Fruit fly (Drosophila melanogaster) whole organism, prepupa: ENCODE results near the gene Spase25.
A peak's percentile ranks its signal among the peaks of the same experiment; 100 is the strongest.

Experiments used
- Blimp-1 ChIP-seq: fragments of 200-800 bp; sonication (Bioruptor generic); optimal IDR thresholded peaks from 3 replicates; lab custom pipeline; 2017; ENCODE audit warnings: missing biosample characterization, missing genetic modification characterization, mild to moderate bottlenecking, moderate library complexity, missing genetic modification reagents
- CG10631 ChIP-seq: fragments of 200-800 bp; sonication (Bioruptor generic); optimal IDR thresholded peaks from 2 replicates; lab custom pipeline; 2016; ENCODE audit warnings: missing biosample characterization, missing genetic modification characterization
- CG11294 ChIP-seq: fragments of 200-800 bp; sonication (Bioruptor generic); IDR thresholded peaks from 2 replicates; pipeline ENCODE4 v1.3.6; 2022; ENCODE audit warnings: missing biosample characterization, missing genetic modification characterization
- CG11762 ChIP-seq: fragments of 200-800 bp; sonication (Bioruptor generic); optimal IDR thresholded peaks from 3 replicates; lab custom pipeline; 2016; ENCODE audit warnings: missing biosample characterization, missing genetic modification characterization; ENCODE audit not compliant: insufficient read depth
- CG11902 ChIP-seq: fragments of 200-800 bp; sonication (Bioruptor generic); optimal IDR thresholded peaks from 3 replicates; lab custom pipeline; 2016; ENCODE audit warnings: missing biosample characterization, missing genetic modification characterization
- CG15336 ChIP-seq: fragments of 200-800 bp; sonication (Bioruptor generic); IDR thresholded peaks from 2 replicates; pipeline ENCODE4 v1.3.6; 2022; ENCODE audit warnings: missing biosample characterization, missing genetic modification characterization
- CG1621 ChIP-seq: fragments of 200-800 bp; sonication (Bioruptor generic); optimal IDR thresholded peaks from 3 replicates; lab custom pipeline; 2018; ENCODE audit warnings: missing biosample characterization, mild to moderate bottlenecking, missing genetic modification characterization
- CG16779 ChIP-seq: fragments of 200-800 bp; sonication (Bioruptor generic); optimal IDR thresholded peaks from 3 replicates; lab custom pipeline; 2017; ENCODE audit warnings: missing biosample characterization, mild to moderate bottlenecking, missing genetic modification characterization
- CG3032 ChIP-seq: fragments of 200-800 bp; optimal IDR thresholded peaks from 2 replicates; lab custom pipeline; 2019; ENCODE audit warnings: missing biosample characterization, mild to moderate bottlenecking, missing genetic modification characterization, moderate library complexity
- CG31627 ChIP-seq: fragments of 200-800 bp; sonication (Bioruptor generic); optimal IDR thresholded peaks from 3 replicates; lab custom pipeline; 2016; ENCODE audit warnings: missing biosample characterization, missing genetic modification characterization
- CG32006 ChIP-seq: fragments of 200-800 bp; sonication (Bioruptor generic); optimal IDR thresholded peaks from 3 replicates; lab custom pipeline; 2017; ENCODE audit warnings: missing biosample characterization, mild to moderate bottlenecking, missing genetic modification characterization
- CG34406 ChIP-seq: fragments of 200-800 bp; sonication (Bioruptor generic); optimal IDR thresholded peaks from 3 replicates; lab custom pipeline; 2016; ENCODE audit warnings: missing biosample characterization, missing genetic modification characterization
- CG3919 ChIP-seq: fragments of 200-800 bp; sonication (Bioruptor generic); optimal IDR thresholded peaks from 3 replicates; lab custom pipeline; 2016; ENCODE audit warnings: missing biosample characterization, missing genetic modification characterization
- CG4318 ChIP-seq: fragments of 200-800 bp; sonication (Bioruptor generic); optimal IDR thresholded peaks from 3 replicates; lab custom pipeline; 2017; ENCODE audit warnings: missing biosample characterization, mild to moderate bottlenecking, missing genetic modification characterization
- CG6163 ChIP-seq: fragments of 200-800 bp; sonication (Bioruptor generic); IDR thresholded peaks from 3 replicates; pipeline ENCODE4 v1.3.6; 2022; ENCODE audit warnings: missing biosample characterization, missing genetic modification characterization
- CG6276 ChIP-seq: fragments of 200-800 bp; sonication (Bioruptor generic); optimal IDR thresholded peaks from 2 replicates; lab custom pipeline; 2017; ENCODE audit warnings: missing biosample characterization, mild to moderate bottlenecking, missing genetic modification characterization
- CG6792 ChIP-seq: fragments of 200-800 bp; sonication (Bioruptor generic); optimal IDR thresholded peaks from 3 replicates; lab custom pipeline; 2016; ENCODE audit warnings: missing biosample characterization, missing genetic modification characterization
- CG8119 ChIP-seq: fragments of 200-800 bp; sonication (Bioruptor generic); IDR thresholded peaks from 3 replicates; pipeline ENCODE4 v1.3.6; 2022; ENCODE audit warnings: missing biosample characterization, missing genetic modification characterization
- CG8319 ChIP-seq: fragments of 200-800 bp; sonication (Bioruptor generic); optimal IDR thresholded peaks from 3 replicates; lab custom pipeline; 2016; ENCODE audit warnings: missing biosample characterization, missing genetic modification characterization
- CG8632 ChIP-seq: fragments of 200-800 bp; sonication (Bioruptor generic); optimal IDR thresholded peaks from 3 replicates; lab custom pipeline; 2016; ENCODE audit warnings: missing biosample characterization, missing genetic modification characterization
- CG9139 ChIP-seq: fragments of 200-800 bp; sonication (Bioruptor generic); optimal IDR thresholded peaks from 3 replicates; lab custom pipeline; 2017; ENCODE audit warnings: missing biosample characterization, mild to moderate bottlenecking, missing genetic modification characterization
- Eip75B ChIP-seq: fragments of 200-800 bp; sonication (Bioruptor generic); optimal IDR thresholded peaks from 3 replicates; lab custom pipeline; 2016; ENCODE audit warnings: missing biosample characterization, missing genetic modification characterization
- Eip78C ChIP-seq: fragments of 200-800 bp; sonication (Bioruptor generic); peaks from one replicate; lab custom pipeline; 2016; ENCODE audit warnings: missing biosample characterization, missing genetic modification characterization
- Eip93F ChIP-seq: fragments of 200-800 bp; sonication (Bioruptor generic); optimal IDR thresholded peaks from 2 replicates; lab custom pipeline; 2016; ENCODE audit warnings: missing biosample characterization, mild to moderate bottlenecking, missing genetic modification characterization
- Gug ChIP-seq: fragments of 200-800 bp; sonication (Bioruptor generic); IDR thresholded peaks from 2 replicates; pipeline ENCODE4 v1.3.6; 2022; ENCODE audit warnings: missing biosample characterization, missing genetic modification characterization
- Hr38 ChIP-seq: sonication (Bioruptor generic); optimal IDR thresholded peaks from 2 replicates; lab custom pipeline; 2016; ENCODE audit warnings: missing biosample characterization, missing genetic modification characterization
- Hr39 ChIP-seq: fragments of 200-800 bp; sonication (Bioruptor generic); optimal IDR thresholded peaks from 2 replicates; lab custom pipeline; 2016; ENCODE audit warnings: missing biosample characterization, missing genetic modification characterization
- Hr4 ChIP-seq: fragments of 200-800 bp; sonication (Bioruptor generic); optimal IDR thresholded peaks from 3 replicates; lab custom pipeline; 2016; ENCODE audit warnings: missing biosample characterization, missing genetic modification characterization
- Lpt ChIP-seq: fragments of 200-800 bp; sonication (Bioruptor generic); optimal IDR thresholded peaks from 3 replicates; lab custom pipeline; 2016; ENCODE audit warnings: missing biosample characterization, missing genetic modification characterization
- OdsH ChIP-seq: fragments of 200-800 bp; sonication (Bioruptor generic); optimal IDR thresholded peaks from 3 replicates; lab custom pipeline; 2016; ENCODE audit warnings: missing biosample characterization, missing genetic modification characterization
- Sox102F ChIP-seq: fragments of 200-800 bp; sonication (Bioruptor generic); optimal IDR thresholded peaks from 2 replicates; lab custom pipeline; 2016; ENCODE audit warnings: missing biosample characterization, mild to moderate bottlenecking, missing genetic modification characterization
- Sox15 ChIP-seq: fragments of 200-800 bp; sonication (Bioruptor generic); optimal IDR thresholded peaks from 3 replicates; lab custom pipeline; 2016; ENCODE audit warnings: missing biosample characterization, missing genetic modification characterization
- achi ChIP-seq: fragments of 200-800 bp; sonication (Bioruptor generic); optimal IDR thresholded peaks from 3 replicates; lab custom pipeline; 2016; ENCODE audit warnings: missing biosample characterization, missing genetic modification characterization
- acj6 ChIP-seq: fragments of 200-800 bp; sonication (Bioruptor generic); optimal IDR thresholded peaks from 3 replicates; lab custom pipeline; 2016; ENCODE audit warnings: missing biosample characterization, missing genetic modification characterization
- cyc ChIP-seq: fragments of 200-800 bp; sonication (Bioruptor generic); optimal IDR thresholded peaks from 3 replicates; lab custom pipeline; 2016; ENCODE audit warnings: missing biosample characterization, missing genetic modification characterization
- dac ChIP-seq: fragments of 200-800 bp; sonication (Bioruptor generic); optimal IDR thresholded peaks from 2 replicates; lab custom pipeline; 2017; ENCODE audit warnings: missing biosample characterization, mild to moderate bottlenecking, missing genetic modification characterization
- dsx ChIP-seq: fragments of 200-800 bp; optimal IDR thresholded peaks from 3 replicates; lab custom pipeline; 2019; ENCODE audit warnings: missing biosample characterization, mild to moderate bottlenecking, missing genetic modification characterization, moderate library complexity; ENCODE audit not compliant: poor library complexity, severe bottlenecking
- eg ChIP-seq: fragments of 200-800 bp; sonication (Bioruptor generic); IDR thresholded peaks from 3 replicates; pipeline ENCODE4 v1.3.6; 2022; ENCODE audit warnings: missing biosample characterization, missing genetic modification characterization
- esn ChIP-seq: fragments of 200-800 bp; sonication (Bioruptor generic); optimal IDR thresholded peaks from 2 replicates; lab custom pipeline; 2016; ENCODE audit warnings: missing biosample characterization, mild to moderate bottlenecking, missing genetic modification characterization, moderate library complexity
- fd59A ChIP-seq: fragments of 200-800 bp; sonication (Bioruptor generic); optimal IDR thresholded peaks from 2 replicates; lab custom pipeline; 2017; ENCODE audit warnings: missing biosample characterization, mild to moderate bottlenecking, missing genetic modification characterization, missing genetic modification reagents
- fd85E ChIP-seq: fragments of 200-800 bp; sonication (Bioruptor generic); optimal IDR thresholded peaks from 3 replicates; lab custom pipeline; 2016; ENCODE audit warnings: missing biosample characterization, missing genetic modification characterization
- fkh ChIP-seq: fragments of 200-800 bp; sonication (Bioruptor generic); optimal IDR thresholded peaks from 3 replicates; lab custom pipeline; 2017; ENCODE audit warnings: missing biosample characterization, mild to moderate bottlenecking, missing genetic modification characterization, moderate library complexity
- net ChIP-seq: fragments of 200-800 bp; sonication (Bioruptor generic); optimal IDR thresholded peaks from 3 replicates; lab custom pipeline; 2016; ENCODE audit warnings: missing biosample characterization, missing genetic modification characterization
- pdm3 ChIP-seq: fragments of 200-800 bp; sonication (Bioruptor generic); optimal IDR thresholded peaks from 3 replicates; lab custom pipeline; 2016; ENCODE audit warnings: missing biosample characterization, missing genetic modification characterization
- salr ChIP-seq, 2 experiments: fragments of 200-800 bp; sonication (Bioruptor generic); optimal IDR thresholded peaks; 3 replicates each; lab custom pipeline; 2016 to 2018; ENCODE audit warnings: missing biosample characterization in 2 of 2, missing genetic modification characterization in 2 of 2, mild to moderate bottlenecking in 1 of 2
- spab ChIP-seq: fragments of 200-800 bp; sonication (Bioruptor generic); optimal IDR thresholded peaks from 2 replicates; lab custom pipeline; 2017; ENCODE audit warnings: missing biosample characterization, mild to moderate bottlenecking, missing genetic modification characterization, missing genetic modification reagents
- ss ChIP-seq, 2 experiments: fragments of 200-800 bp; sonication (Bioruptor generic); optimal IDR thresholded peaks; 2 replicates in 1 of 2; 3 replicates in 1 of 2; lab custom pipeline; 2017 to 2018; ENCODE audit warnings: mild to moderate bottlenecking in 2 of 2, missing biosample characterization in 2 of 2, missing genetic modification characterization in 2 of 2, moderate library complexity in 1 of 2
- svp ChIP-seq: fragments of 200-800 bp; sonication (Bioruptor generic); peaks from one replicate; lab custom pipeline; 2016; ENCODE audit warnings: missing biosample characterization, missing genetic modification characterization
- topi ChIP-seq: fragments of 200-800 bp; sonication (Bioruptor generic); optimal IDR thresholded peaks from 3 replicates; lab custom pipeline; 2016; ENCODE audit warnings: missing biosample characterization, missing genetic modification characterization

The Spase25 gene

DNA sequence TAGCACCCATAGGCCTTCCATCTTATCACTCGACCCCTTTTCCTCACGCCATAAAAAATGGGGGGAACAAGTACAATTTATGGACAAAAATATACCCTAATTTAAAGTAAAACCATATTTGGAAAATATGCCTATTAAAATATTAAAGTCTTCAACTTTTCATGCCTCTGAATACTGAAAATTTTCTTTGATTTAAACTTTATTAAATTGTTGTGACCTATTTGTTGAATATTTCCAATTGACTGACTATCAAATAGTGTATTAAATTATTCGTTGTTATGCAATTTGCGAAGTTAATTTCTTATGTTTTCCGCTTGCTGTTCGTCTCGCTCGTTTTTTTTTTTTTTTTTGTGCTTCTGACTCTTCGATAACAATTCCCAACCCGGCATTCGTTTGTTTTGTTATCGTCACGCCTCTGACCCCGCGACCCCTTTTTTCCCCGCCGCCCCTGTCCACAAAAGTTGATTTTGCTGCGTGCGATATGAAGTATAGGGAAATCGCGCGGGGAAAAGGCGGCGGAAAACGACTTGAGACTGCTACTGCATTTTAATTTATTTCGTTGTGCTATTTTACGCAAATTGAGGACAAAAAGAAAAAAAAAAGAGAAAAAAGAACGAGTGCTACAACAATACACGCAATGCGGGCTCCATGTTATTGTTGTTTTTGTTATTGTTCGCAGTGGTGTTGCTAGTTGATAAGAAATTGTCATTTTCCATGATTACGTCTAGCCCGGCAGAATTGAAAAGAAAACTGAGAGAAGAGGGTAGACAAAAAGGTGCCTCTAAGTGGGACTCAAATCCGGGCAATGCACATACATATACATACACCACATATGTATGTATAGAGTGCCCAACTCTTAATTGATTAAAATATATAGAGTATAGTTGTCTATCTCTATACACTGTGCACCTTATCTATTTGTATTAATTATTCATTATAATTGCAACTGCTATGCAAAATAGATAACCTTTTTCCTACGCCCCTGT lies 36.8 kb downstream of the Spase25 start:
- TF ChIP-seq achi (GFP tag; lab: Kevin White, UChicago), result peak; percentile 20
- TF ChIP-seq CG15336 (GFP tag; lab: Robert Waterston, UW), result peak; percentile 68
- no peak for TF ChIP-seq cyc (GFP tag; lab: Kevin White, UChicago)
- peak; percentile 20 for TF ChIP-seq CG31627 (GFP tag; lab: Kevin White, UChicago)
- peak; percentile 45; the same call in 1 of the 3 replicates for TF ChIP-seq CG6163 (GFP tag; lab: Robert Waterston, UW)
- peak; percentile 83 for TF ChIP-seq Eip78C (GFP tag; lab: Kevin White, UChicago)
- TF ChIP-seq CG9139 (GFP tag; lab: Kevin White, UChicago), result no peak
- peak; percentile 35 for TF ChIP-seq Hr4
- peak in 1 of 2 experiments; percentile 49 for TF ChIP-seq salr (GFP tag; optimal IDR thresholded peaks at IDR 0.05; lab: Kevin White, UChicago)
- TF ChIP-seq CG8319, result peak; percentile 17
- TF ChIP-seq Eip75B, result peak; percentile 56
- peak; percentile 20 for TF ChIP-seq Hr39 (GFP tag; lab: Kevin White, UChicago)
- peak; percentile 59 to 75 for TF ChIP-seq ss (GFP tag; optimal IDR thresholded peaks at IDR 0.05; lab: Kevin White, UChicago)
- peak; percentile 32 for TF ChIP-seq CG11762 (GFP tag; lab: Kevin White, UChicago)
- no peak for TF ChIP-seq Blimp-1 (GFP tag; lab: Kevin White, UChicago)
- no peak for TF ChIP-seq Eip93F (GFP tag; lab: Kevin White, UChicago)
- peak; percentile 33 for TF ChIP-seq topi (GFP tag; lab: Kevin White, UChicago)
- TF ChIP-seq CG1621, result peak; percentile 3
- TF ChIP-seq Sox102F, result no peak
- peak; percentile 49 for TF ChIP-seq CG6792 (GFP tag; lab: Kevin White, UChicago)
- TF ChIP-seq acj6 (GFP tag; lab: Kevin White, UChicago), result peak; percentile 65
- peak; percentile 68; the same call in 2 of the 3 replicates for TF ChIP-seq eg
- TF ChIP-seq Lpt (GFP tag; lab: Kevin White, UChicago), result no peak
- no peak for TF ChIP-seq CG11902 (GFP tag; lab: Kevin White, UChicago)
- peak; percentile 66 for TF ChIP-seq CG32006 (GFP tag; lab: Kevin White, UChicago)
- TF ChIP-seq CG16779 (tag; lab: Kevin White, UChicago), result peak; percentile 50
- TF ChIP-seq dac, result no peak
- TF ChIP-seq CG11294, result peak; percentile 60; the same call in 1 of the 2 replicates
- peak; percentile 59 for TF ChIP-seq CG34406
- peak; percentile 25 for TF ChIP-seq fd59A (GFP tag; lab: Kevin White, UChicago)
- peak; percentile 56 for TF ChIP-seq OdsH (GFP tag; lab: Kevin White, UChicago)
- TF ChIP-seq CG8119 (GFP tag; lab: Robert Waterston, UW), result peak; percentile 54
- peak; percentile 49 for TF ChIP-seq CG3032 (tag; lab: Kevin White, UChicago)
- TF ChIP-seq CG10631, result peak; percentile 49
- TF ChIP-seq svp (GFP tag; lab: Kevin White, UChicago), result peak; percentile 93
- peak; percentile 32 for TF ChIP-seq Gug (GFP tag; lab: Robert Waterston, UW)
- TF ChIP-seq Sox15 (GFP tag; lab: Kevin White, UChicago), result no peak
- TF ChIP-seq net (GFP tag; lab: Kevin White, UChicago), result peak; percentile 15
- TF ChIP-seq pdm3 (GFP tag; lab: Kevin White, UChicago), result peak; percentile 60
- peak; percentile 14 for TF ChIP-seq spab
- TF ChIP-seq CG8632, result peak; percentile 55
- peak; percentile 41 for TF ChIP-seq esn (GFP tag; lab: Kevin White, UChicago)
- peak; percentile 50 for TF ChIP-seq CG3919
- peak; percentile 32 for TF ChIP-seq dsx (GFP tag; lab: Kevin White, UChicago)
- TF ChIP-seq fkh (GFP tag; lab: Kevin White, UChicago), result no peak
- peak; percentile 39 for TF ChIP-seq CG6276 (GFP tag; lab: Kevin White, UChicago)
- TF ChIP-seq Hr38, result no peak
- no peak for TF ChIP-seq CG4318 (GFP tag; lab: Kevin White, UChicago)
- no peak for TF ChIP-seq fd85E (GFP tag; lab: Kevin White, UChicago)
